Worm (Caenorhabditis elegans) whole organism, L1 larva: ENCODE data around the gene C04E6.7.

Experiments used
- C04F5.9 ChIP-seq: sonication (generic microtip); optimal IDR thresholded peaks from 2 replicates; lab custom pipeline; 2016; ENCODE audit warnings: missing genetic modification characterization, missing compliant biosample characterization
- F16B12.6 ChIP-seq: fragments of 150-350 bp; optimal IDR thresholded peaks from 2 replicates; lab custom pipeline; 2014; ENCODE audit warnings: missing biosample characterization, missing genetic modification characterization
- aha-1 ChIP-seq: fragments of 150-350 bp; optimal IDR thresholded peaks from 2 replicates; lab custom pipeline; 2014; ENCODE audit warnings: missing biosample characterization, missing genetic modification characterization
- blmp-1 ChIP-seq: fragments of 150-350 bp; optimal IDR thresholded peaks from 2 replicates; lab custom pipeline; 2014; ENCODE audit warnings: missing biosample characterization, missing genetic modification characterization
- ceh-82 ChIP-seq, 3 experiments: fragments of 150-350 bp in 1 of 3; sonication (generic microtip) in 2 of 3; optimal IDR thresholded peaks; 2 replicates each; lab custom pipeline; 2014 to 2017; ENCODE audit warnings: missing biosample characterization in 3 of 3, missing genetic modification characterization in 3 of 3
- ceh-88 ChIP-seq: fragments of 200-800 bp; sonication (Bioruptor generic); IDR thresholded peaks from 2 replicates; pipeline ENCODE4 v1.3.6; 2022; ENCODE audit warnings: missing genetic modification characterization, missing compliant biosample characterization
- ceh-90 ChIP-seq: sonication (generic microtip); optimal IDR thresholded peaks from 2 replicates; lab custom pipeline; 2016; ENCODE audit warnings: missing genetic modification characterization, missing compliant biosample characterization
- dsc-1 ChIP-seq: sonication (generic microtip); optimal IDR thresholded peaks from 2 replicates; lab custom pipeline; 2016; ENCODE audit warnings: mild to moderate bottlenecking, missing genetic modification characterization, missing compliant biosample characterization
- efl-1 ChIP-seq, 4 experiments: fragments of 150-350 bp; optimal IDR thresholded peaks in 3 of 4; peaks in 1 of 4; 1 replicate in 1 of 4; 2 replicates in 3 of 4; lab custom pipeline; 2014; ENCODE audit warnings: missing biosample characterization in 2 of 4, missing genetic modification characterization in 2 of 4, missing genetic modification reagents in 2 of 4
- elt-2 ChIP-seq: sonication (generic microtip); optimal IDR thresholded peaks from 2 replicates; lab custom pipeline; 2016; ENCODE audit warnings: missing genetic modification characterization, mild to moderate bottlenecking, inconsistent platforms, missing compliant biosample characterization, missing genetic modification reagents
- elt-3 ChIP-seq, 6 experiments: fragments of 150-350 bp in 1 of 6; sonication (generic microtip); optimal IDR thresholded peaks; 2 replicates each; lab custom pipeline; 2017 to 2018; ENCODE audit warnings: missing biosample characterization in 6 of 6, missing genetic modification characterization in 6 of 6, inconsistent platforms in 1 of 6
- fkh-10 ChIP-seq: sonication (generic microtip); optimal IDR thresholded peaks from 2 replicates; lab custom pipeline; 2017; ENCODE audit warnings: missing biosample characterization, missing genetic modification reagents, missing genetic modification characterization
- fkh-4 ChIP-seq: sonication (generic microtip); optimal IDR thresholded peaks from 2 replicates; lab custom pipeline; 2016; ENCODE audit warnings: missing compliant biosample characterization, missing genetic modification characterization, borderline replicate concordance
- fkh-8 ChIP-seq: sonication (generic microtip); optimal IDR thresholded peaks from 2 replicates; lab custom pipeline; 2016; ENCODE audit warnings: mild to moderate bottlenecking, missing genetic modification characterization, missing compliant biosample characterization
- fos-1 ChIP-seq: fragments of 150-350 bp; optimal IDR thresholded peaks from 2 replicates; lab custom pipeline; 2014; ENCODE audit warnings: missing biosample characterization, missing genetic modification characterization
- hlh-17 ChIP-seq: fragments of 200-800 bp; sonication (Bioruptor generic); optimal IDR thresholded peaks from 2 replicates; lab custom pipeline; 2018; ENCODE audit warnings: missing genetic modification characterization, mild to moderate bottlenecking, missing compliant biosample characterization, moderate library complexity, borderline replicate concordance
- hlh-4 ChIP-seq: sonication (generic microtip); optimal IDR thresholded peaks from 2 replicates; lab custom pipeline; 2016; ENCODE audit warnings: mild to moderate bottlenecking, missing genetic modification characterization, missing compliant biosample characterization
- irx-1 ChIP-seq: sonication (generic microtip); optimal IDR thresholded peaks from 2 replicates; lab custom pipeline; 2016; ENCODE audit warnings: missing genetic modification characterization, missing compliant biosample characterization
- isw-1 ChIP-seq: fragments of 200-800 bp; sonication (Bioruptor generic); IDR thresholded peaks from 2 replicates; pipeline ENCODE4 v1.3.6; 2022; ENCODE audit warnings: missing genetic modification characterization, missing compliant biosample characterization
- jun-1 ChIP-seq: fragments of 150-350 bp; optimal IDR thresholded peaks from 2 replicates; lab custom pipeline; 2014; ENCODE audit warnings: missing biosample characterization, missing genetic modification reagents, missing genetic modification characterization
- lin-13 ChIP-seq: fragments of 150-350 bp; optimal IDR thresholded peaks from 2 replicates; lab custom pipeline; 2014; ENCODE audit warnings: missing biosample characterization, missing genetic modification reagents, missing genetic modification characterization
- lin-14 ChIP-seq: fragments of 200-800 bp; sonication (Bioruptor generic); optimal IDR thresholded peaks from 2 replicates; lab custom pipeline; 2018; ENCODE audit warnings: mild to moderate bottlenecking, missing genetic modification characterization, moderate library complexity, missing compliant biosample characterization
- lin-15B ChIP-seq: fragments of 150-350 bp; sonication (generic microtip); optimal IDR thresholded peaks from 3 replicates; lab custom pipeline; 2014; ENCODE audit warnings: missing biosample characterization, missing genetic modification characterization
- lir-3 ChIP-seq: sonication (generic microtip); optimal IDR thresholded peaks from 2 replicates; lab custom pipeline; 2016; ENCODE audit warnings: mild to moderate bottlenecking, missing genetic modification characterization, moderate library complexity, missing compliant biosample characterization; ENCODE audit not compliant: poor library complexity
- lsy-2 ChIP-seq, 2 experiments: fragments of 150-350 bp; optimal IDR thresholded peaks; 2 replicates each; lab custom pipeline; 2014; ENCODE audit warnings: missing biosample characterization in 2 of 2, missing genetic modification characterization in 2 of 2
- mdl-1 ChIP-seq, 2 experiments: fragments of 150-350 bp; optimal IDR thresholded peaks; 2 replicates each; lab custom pipeline; 2014 to 2017; ENCODE audit warnings: missing biosample characterization in 2 of 2, missing genetic modification characterization in 2 of 2, inconsistent platforms in 1 of 2
- mef-2 ChIP-seq: fragments of 150-350 bp; optimal IDR thresholded peaks from 2 replicates; lab custom pipeline; 2014; ENCODE audit warnings: missing biosample characterization, missing genetic modification characterization
- mep-1 ChIP-seq: fragments of 150-350 bp; optimal IDR thresholded peaks from 2 replicates; lab custom pipeline; 2014; ENCODE audit warnings: missing biosample characterization, missing genetic modification characterization
- nhr-11 ChIP-seq: fragments of 150-350 bp; optimal IDR thresholded peaks from 2 replicates; lab custom pipeline; 2014; ENCODE audit warnings: missing biosample characterization, missing genetic modification characterization
- nhr-20 ChIP-seq: sonication (generic microtip); optimal IDR thresholded peaks from 2 replicates; lab custom pipeline; 2016; ENCODE audit warnings: mild to moderate bottlenecking, missing genetic modification characterization, missing compliant biosample characterization
- nhr-71 ChIP-seq: sonication (generic microtip); optimal IDR thresholded peaks from 2 replicates; lab custom pipeline; 2016; ENCODE audit warnings: mild to moderate bottlenecking, missing genetic modification characterization, moderate library complexity, missing compliant biosample characterization
- nhr-77 ChIP-seq: fragments of 150-350 bp; optimal IDR thresholded peaks from 2 replicates; lab custom pipeline; 2014; ENCODE audit warnings: missing biosample characterization, missing genetic modification characterization
- nhr-84 ChIP-seq: sonication (generic microtip); optimal IDR thresholded peaks from 2 replicates; lab custom pipeline; 2017; ENCODE audit warnings: missing biosample characterization, missing genetic modification characterization
- nhr-85 ChIP-seq: sonication (generic microtip); peaks from one replicate; lab custom pipeline; 2016; ENCODE audit warnings: missing genetic modification characterization, inconsistent platforms, missing compliant biosample characterization
- nhr-90 ChIP-seq: sonication (generic microtip); optimal IDR thresholded peaks from 2 replicates; lab custom pipeline; 2016; ENCODE audit warnings: mild to moderate bottlenecking, missing genetic modification characterization, missing compliant biosample characterization; ENCODE audit not compliant: poor library complexity
- pax-3 ChIP-seq: fragments of 200-800 bp; sonication (Bioruptor generic); optimal IDR thresholded peaks from 2 replicates; lab custom pipeline; 2018; ENCODE audit warnings: mild to moderate bottlenecking, missing genetic modification characterization, moderate library complexity, missing compliant biosample characterization
- skn-1 ChIP-seq: fragments of 150-350 bp; optimal IDR thresholded peaks from 2 replicates; lab custom pipeline; 2014; ENCODE audit warnings: missing biosample characterization, missing genetic modification characterization
- snu-23 ChIP-seq: sonication (generic microtip); optimal IDR thresholded peaks from 2 replicates; lab custom pipeline; 2016; ENCODE audit warnings: missing genetic modification characterization, missing compliant biosample characterization
- sptf-1 ChIP-seq: fragments of 150-350 bp; optimal IDR thresholded peaks from 2 replicates; lab custom pipeline; 2014; ENCODE audit warnings: missing biosample characterization, missing genetic modification characterization
- tbx-2 ChIP-seq: sonication (generic microtip); optimal IDR thresholded peaks from 2 replicates; lab custom pipeline; 2016; ENCODE audit warnings: missing genetic modification characterization, missing compliant biosample characterization
- tlp-1 ChIP-seq: fragments of 150-350 bp; optimal IDR thresholded peaks from 2 replicates; lab custom pipeline; 2014; ENCODE audit warnings: missing biosample characterization, missing genetic modification characterization
- unc-130 ChIP-seq: fragments of 150-350 bp; optimal IDR thresholded peaks from 2 replicates; lab custom pipeline; 2017; ENCODE audit warnings: missing biosample characterization, missing genetic modification characterization, inconsistent platforms
- unc-86 ChIP-seq: sonication (generic microtip); optimal IDR thresholded peaks from 2 replicates; lab custom pipeline; 2016; ENCODE audit warnings: missing genetic modification characterization, missing compliant biosample characterization
- zip-4 ChIP-seq: fragments of 200-800 bp; sonication (Bioruptor generic); optimal IDR thresholded peaks from 2 replicates; lab custom pipeline; 2018; ENCODE audit warnings: mild to moderate bottlenecking, missing genetic modification characterization, moderate library complexity, missing compliant biosample characterization
- ztf-4 ChIP-seq: fragments of 150-350 bp; optimal IDR thresholded peaks from 2 replicates; lab custom pipeline; 2014; ENCODE audit warnings: missing biosample characterization, missing genetic modification characterization

Gene C04E6.7

ce11 chrV:5844349-5844760 is 48.8 kb upstream of the C04E6.7 start (continued):
- TF ChIP-seq lin-14 (GFP tag; lab: Kevin White, UChicago) (peak; percentile 91), irx-1 (tag; lab: Kevin White, UChicago) (peak; percentile 78), jun-1 (peak; percentile 46), elt-3 (tag; optimal IDR thresholded peaks at IDR 0.05; lab: Kevin White, UChicago) (peak in 1 of 6 experiments; percentile 90), nhr-90 (tag; lab: Kevin White, UChicago) (peak; percentile 82)

- TF ChIP-seq fkh-8 (tag; lab: Kevin White, UChicago) (peak; percentile 58), mep-1 (tag; lab: Kevin White, UChicago) (peak; percentile 41), nhr-11 (tag; lab: Kevin White, UChicago) (no peak), nhr-71 (tag; lab: Kevin White, UChicago) (no peak), lin-14 (GFP tag; lab: Kevin White, UChicago) (peak; percentile 23), mdl-1 (tag; optimal IDR thresholded peaks at IDR 0.05; lab: Kevin White, UChicago) (no peak), blmp-1 (tag; lab: Kevin White, UChicago) (peak; percentile 6), ztf-4 (tag; lab: Kevin White, UChicago) (peak; percentile 32), efl-1 (optimal IDR thresholded peaks at IDR 0.05; lab: Kevin White, UChicago) (no peak), efl-1 (GFP tag; optimal IDR thresholded peaks at IDR 0.05 in 1 of 2; lab: Kevin White, UChicago) (peak in 1 of 2 experiments; percentile 78), unc-86 (tag; lab: Kevin White, UChicago) (peak; percentile 39)
Measured at ce11 chrV:5845162-5845561, 48.0 kb upstream of the C04E6.7 start.

ce11 chrV:5845669-5846189 is 47.4 kb upstream of the C04E6.7 start, which contains the start of gene F26F12.3:
Gene F26F12.3 (minus strand): TSS chrV:5845719.
- TF ChIP-seq unc-130 (tag; lab: Kevin White, UChicago): peak; percentile 50
- no peak for TF ChIP-seq ceh-90 (tag; lab: Kevin White, UChicago)
- TF ChIP-seq isw-1 (GFP tag; lab: Robert Waterston, UW): peak; percentile 5; the same call in 1 of the 2 replicates
- peak in 1 of 2 experiments; percentile 85 for TF ChIP-seq mdl-1 (tag; optimal IDR thresholded peaks at IDR 0.05; lab: Kevin White, UChicago)
- no peak; the same call in 1 of the 2 replicates for TF ChIP-seq ceh-88 (GFP tag; lab: Robert Waterston, UW)
- peak; percentile 41 for TF ChIP-seq skn-1 (tag; lab: Kevin White, UChicago)
- TF ChIP-seq aha-1 (tag; lab: Kevin White, UChicago): no peak
- TF ChIP-seq irx-1 (tag; lab: Kevin White, UChicago): peak; percentile 42
- peak; percentile 44 for TF ChIP-seq lir-3
- peak; percentile 3 for TF ChIP-seq zip-4 (GFP tag; lab: Kevin White, UChicago)
- peak; percentile 24 to 42 for TF ChIP-seq efl-1 (optimal IDR thresholded peaks at IDR 0.05; lab: Kevin White, UChicago)
- peak; percentile 23 to 93 for TF ChIP-seq efl-1 (GFP tag; optimal IDR thresholded peaks at IDR 0.05 in 1 of 2; lab: Kevin White, UChicago)
- no peak for TF ChIP-seq sptf-1
- peak; percentile 59 for TF ChIP-seq jun-1
- no peak for TF ChIP-seq nhr-84 (tag; lab: Kevin White, UChicago)
- TF ChIP-seq blmp-1 (tag; lab: Kevin White, UChicago): peak; percentile 66
- peak; percentile 32 for TF ChIP-seq unc-86 (tag; lab: Kevin White, UChicago)
- peak; percentile 76 for TF ChIP-seq fkh-10 (GFP tag; lab: Kevin White, UChicago)
- peak; percentile 81 for TF ChIP-seq snu-23 (GFP tag; lab: Kevin White, UChicago)
- TF ChIP-seq nhr-77 (tag; lab: Kevin White, UChicago): peak; percentile 67
- TF ChIP-seq F16B12.6 (tag; lab: Kevin White, UChicago): peak; percentile 5
- peak; percentile 1 for TF ChIP-seq C04F5.9 (tag; lab: Kevin White, UChicago)
- TF ChIP-seq tbx-2: peak; percentile 79
- peak; percentile 10 for TF ChIP-seq fos-1 (tag; lab: Kevin White, UChicago)
- TF ChIP-seq fkh-4 (tag; lab: Kevin White, UChicago): no peak
- TF ChIP-seq elt-2 (tag; lab: Kevin White, UChicago): peak; percentile 70
- TF ChIP-seq mef-2 (tag; lab: Kevin White, UChicago): peak; percentile 49
- TF ChIP-seq elt-3 (tag; optimal IDR thresholded peaks at IDR 0.05; lab: Kevin White, UChicago): no peak
- no peak for TF ChIP-seq tlp-1
- TF ChIP-seq ceh-82 (tag; optimal IDR thresholded peaks at IDR 0.05; lab: Kevin White, UChicago): peak; percentile 0 to 30 (median 27)
- peak; percentile 54 for TF ChIP-seq dsc-1 (tag; lab: Kevin White, UChicago)
- TF ChIP-seq mep-1 (tag; lab: Kevin White, UChicago): no peak
- TF ChIP-seq lin-15B (tag; lab: Kevin White, UChicago): no peak
- peak; percentile 20 for TF ChIP-seq nhr-90 (tag; lab: Kevin White, UChicago)
- peak; percentile 59 for TF ChIP-seq lin-13 (GFP tag; lab: Kevin White, UChicago)
- TF ChIP-seq nhr-85 (tag; lab: Kevin White, UChicago): peak; percentile 70
- TF ChIP-seq nhr-20 (tag; lab: Kevin White, UChicago): peak; percentile 79
- TF ChIP-seq hlh-17 (GFP tag; lab: Kevin White, UChicago): no peak
- peak; percentile 39 for TF ChIP-seq pax-3 (tag; lab: Kevin White, UChicago)
- peak; percentile 58 to 71 for TF ChIP-seq lsy-2 (tag; optimal IDR thresholded peaks at IDR 0.05; lab: Kevin White, UChicago)
- no peak for TF ChIP-seq hlh-4 (tag; lab: Kevin White, UChicago)
